Fruit fly (Drosophila melanogaster): ENCODE results near the gene CG14420.

DNA sequence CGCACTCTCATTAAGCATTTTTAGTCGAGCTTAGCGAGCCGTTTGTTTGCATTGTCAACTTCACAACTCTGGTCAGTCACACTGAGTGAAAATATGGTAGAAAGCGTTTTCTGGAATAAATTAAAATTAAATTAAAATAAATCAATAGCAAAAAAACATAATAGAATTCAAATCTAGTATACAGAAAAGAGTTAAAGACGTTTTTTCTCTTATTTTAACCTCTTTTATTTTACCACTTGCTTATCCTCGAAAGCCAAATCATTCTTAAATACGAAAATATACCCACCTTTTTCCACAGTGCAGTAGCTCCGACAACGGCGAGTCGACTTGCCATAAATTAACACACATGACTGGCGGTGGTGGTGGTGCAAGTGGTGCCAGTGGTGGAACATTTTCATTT lies 13.0 kb downstream of the CG14420 start:
- TF ChIP-seq CG8478 (optimal IDR thresholded peaks at IDR 0.05) (no peak), CTCF (optimal IDR thresholded peaks at IDR 0.05) (no peak)

All from S2 (cell line).